Worm (Caenorhabditis elegans) whole organism, L1 larva: ENCODE data around the gene oac-31.

ENCODE experiments used
- blmp-1 ChIP-seq: fragments of 150-350 bp; optimal IDR thresholded peaks from 2 replicates; lab custom pipeline; 2014; ENCODE audit warnings: missing biosample characterization, missing genetic modification characterization
- ces-1 ChIP-seq: fragments of 150-350 bp; optimal IDR thresholded peaks from 2 replicates; lab custom pipeline; 2014; ENCODE audit warnings: missing biosample characterization, missing genetic modification reagents, missing genetic modification characterization
- egl-13 ChIP-seq: sonication (generic microtip); optimal IDR thresholded peaks from 2 replicates; lab custom pipeline; 2016; ENCODE audit warnings: missing genotype, missing genetic modification reagents, missing genetic modification characterization, missing compliant biosample characterization
- egl-27 ChIP-seq, 2 experiments: fragments of 150-350 bp in 1 of 2; sonication (generic microtip); optimal IDR thresholded peaks; 3 replicates each; lab custom pipeline; 2017 to 2018; ENCODE audit warnings: missing biosample characterization in 2 of 2, missing genetic modification characterization in 2 of 2, missing genetic modification reagents in 2 of 2
- hlh-4 ChIP-seq: sonication (generic microtip); optimal IDR thresholded peaks from 2 replicates; lab custom pipeline; 2016; ENCODE audit warnings: mild to moderate bottlenecking, missing genetic modification characterization, missing compliant biosample characterization
- jun-1 ChIP-seq: fragments of 150-350 bp; optimal IDR thresholded peaks from 2 replicates; lab custom pipeline; 2014; ENCODE audit warnings: missing biosample characterization, missing genetic modification reagents, missing genetic modification characterization
- lin-14 ChIP-seq: fragments of 200-800 bp; sonication (Bioruptor generic); optimal IDR thresholded peaks from 2 replicates; lab custom pipeline; 2018; ENCODE audit warnings: mild to moderate bottlenecking, missing genetic modification characterization, moderate library complexity, missing compliant biosample characterization
- lin-39 ChIP-seq: fragments of 150-350 bp; optimal IDR thresholded peaks from 2 replicates; lab custom pipeline; 2014; ENCODE audit warnings: missing biosample characterization, missing genetic modification reagents, missing genetic modification characterization
- mep-1 ChIP-seq: fragments of 150-350 bp; optimal IDR thresholded peaks from 2 replicates; lab custom pipeline; 2014; ENCODE audit warnings: missing biosample characterization, missing genetic modification characterization
- nhr-90 ChIP-seq: sonication (generic microtip); optimal IDR thresholded peaks from 2 replicates; lab custom pipeline; 2016; ENCODE audit warnings: mild to moderate bottlenecking, missing genetic modification characterization, missing compliant biosample characterization; ENCODE audit not compliant: poor library complexity
- skn-1 ChIP-seq: fragments of 150-350 bp; optimal IDR thresholded peaks from 2 replicates; lab custom pipeline; 2014; ENCODE audit warnings: missing biosample characterization, missing genetic modification characterization

- TF ChIP-seq ces-1 (GFP tag; lab: Kevin White, UChicago) (no peak), mep-1 (tag; lab: Kevin White, UChicago) (no peak), blmp-1 (tag; lab: Kevin White, UChicago) (no peak), lin-14 (GFP tag; lab: Kevin White, UChicago) (no peak), lin-39 (tag; lab: Kevin White, UChicago) (no peak), skn-1 (tag; lab: Kevin White, UChicago) (no peak), nhr-90 (tag; lab: Kevin White, UChicago) (no peak), jun-1 (tag; lab: Kevin White, UChicago) (no peak), hlh-4 (tag; lab: Kevin White, UChicago) (no peak), egl-13 (tag; lab: Kevin White, UChicago) (no peak), egl-27 (tag; optimal IDR thresholded peaks at IDR 0.05; lab: Kevin White, UChicago) (no peak)
These were observed 45.9 kb downstream of the oac-31 start for ce11 chrV:1495752-1496151.
